Comparison of ENCODE assay signal across 2 worm cellular contexts in genomic region chrIV:1385500-1385899, ce11.
TF ChIP-seq lines count a peak whose summit lies in the region.

No protein-coding gene starts in this region.

TF ChIP-seq in whole organism, midembryonic, 9 proteins besides CTCF, POLR2A, EP300 and RAD21:
- TF ChIP-seq cog-1 (tag; optimal IDR thresholded peaks at IDR 0.05; lab: Kevin White, UChicago) (no peak), ztf-23 (GFP tag; IDR thresholded peaks at IDR 0.05; lab: Robert Waterston, UW) (0 out of 2 replicates have a peak, but pooled peaks have one; percentile 26)

TF ChIP-seq in whole organism, young adult, 124 proteins besides CTCF, POLR2A, EP300 and RAD21:
- TF ChIP-seq Y53G8AR.9 (GFP tag; conservative IDR thresholded peaks at IDR 0.05; lab: Robert Waterston, UW) (no peak), tbp1 (GFP tag; optimal IDR thresholded peaks at IDR 0.05; lab: Kevin White, UChicago) (peak; percentile 68), B0261.1 (tag; optimal IDR thresholded peaks at IDR 0.05; lab: Kevin White, UChicago) (peak; percentile 45), rpc-1 (optimal IDR thresholded peaks at IDR 0.05; lab: Kevin White, UChicago) (peak; percentile 16), rpc-1 (tag; optimal IDR thresholded peaks at IDR 0.05; lab: Kevin White, UChicago) (peak; percentile 57), atf-7 (tag; optimal IDR thresholded peaks at IDR 0.05; lab: Kevin White, UChicago) (no peak)
